Worm (Caenorhabditis elegans): Measurements from ENCODE around the gene K02E7.4.

The K02E7.4 gene

ce11 chrII:1075424-1075823 lies 3.2 kb downstream of the K02E7.4 start, which contains the start of gene K02E7.11:
Gene K02E7.11, minus strand, starts transcription at chrII:1075524.
- no peak for TF ChIP-seq aly-1 (tag; optimal IDR thresholded peaks at IDR 0.05)
- no peak for TF ChIP-seq tra-4 (tag; optimal IDR thresholded peaks at IDR 0.05)
- no peak for TF ChIP-seq hmg-4 (GFP tag; optimal IDR thresholded peaks at IDR 0.05)
- TF ChIP-seq flt-1 (GFP tag; IDR thresholded peaks at IDR 0.05), result no peak
- TF ChIP-seq scrt-1 (GFP tag; IDR thresholded peaks at IDR 0.05), result no peak
- TF ChIP-seq hmbx-1 (tag; optimal IDR thresholded peaks at IDR 0.05), result no peak
- no peak for TF ChIP-seq ets-7 (tag; optimal IDR thresholded peaks at IDR 0.05)
- no peak for TF ChIP-seq pes-1 (GFP tag; IDR thresholded peaks at IDR 0.05)
- no peak for TF ChIP-seq hnd-1 (tag; optimal IDR thresholded peaks at IDR 0.05)
- no peak for TF ChIP-seq ceh-36 (tag; optimal IDR thresholded peaks at IDR 0.05)
- TF ChIP-seq sea-1 (GFP tag; conservative IDR thresholded peaks at IDR 0.05), result no peak
- TF ChIP-seq tbx-11 (GFP tag; IDR thresholded peaks at IDR 0.05), result no peak
- no peak for TF ChIP-seq tbx-37 (GFP tag; conservative IDR thresholded peaks at IDR 0.05)
- TF ChIP-seq F13C5.2 (tag; optimal IDR thresholded peaks at IDR 0.05), result no peak

- TF ChIP-seq hmbx-1 (tag; optimal IDR thresholded peaks at IDR 0.05) (no peak), tbx-37 (GFP tag; conservative IDR thresholded peaks at IDR 0.05) (no peak), B0310.2 (tag; optimal IDR thresholded peaks at IDR 0.05) (no peak), ceh-36 (tag; optimal IDR thresholded peaks at IDR 0.05) (no peak), flt-1 (GFP tag; IDR thresholded peaks at IDR 0.05) (no peak), sea-1 (GFP tag; conservative IDR thresholded peaks at IDR 0.05) (no peak), F13C5.2 (tag; optimal IDR thresholded peaks at IDR 0.05) (no peak), hnd-1 (tag; optimal IDR thresholded peaks at IDR 0.05) (no peak), ets-7 (tag; optimal IDR thresholded peaks at IDR 0.05) (no peak), hmg-4 (GFP tag; optimal IDR thresholded peaks at IDR 0.05) (no peak), aly-1 (tag; optimal IDR thresholded peaks at IDR 0.05) (no peak), ama-1 (optimal IDR thresholded peaks at IDR 0.05) (no peak), tbx-11 (GFP tag; IDR thresholded peaks at IDR 0.05) (no peak), ceh-13 (GFP tag; optimal IDR thresholded peaks at IDR 0.05) (no peak), scrt-1 (GFP tag; IDR thresholded peaks at IDR 0.05) (no peak), pes-1 (GFP tag; IDR thresholded peaks at IDR 0.05) (no peak)
Measured at ce11 chrII:1082859-1083258, 10.7 kb downstream of the K02E7.4 start, which contains the start of gene K02E7.1. Gene K02E7.1, plus strand, starts transcription at chrII:1083159.

- no peak for TF ChIP-seq hnd-1 (tag; optimal IDR thresholded peaks at IDR 0.05)
- TF ChIP-seq hmbx-1 (tag; optimal IDR thresholded peaks at IDR 0.05), result no peak
- TF ChIP-seq ama-1 (optimal IDR thresholded peaks at IDR 0.05), result no peak
- TF ChIP-seq tbx-11 (GFP tag; IDR thresholded peaks at IDR 0.05), result no peak
- no peak for TF ChIP-seq tra-4 (tag; optimal IDR thresholded peaks at IDR 0.05)
- no peak for TF ChIP-seq B0310.2 (tag; optimal IDR thresholded peaks at IDR 0.05)
- TF ChIP-seq hmg-4 (GFP tag; optimal IDR thresholded peaks at IDR 0.05), result no peak
- no peak for TF ChIP-seq aly-1 (tag; optimal IDR thresholded peaks at IDR 0.05)
- TF ChIP-seq F13C5.2 (tag; optimal IDR thresholded peaks at IDR 0.05), result no peak
- TF ChIP-seq pes-1 (GFP tag; IDR thresholded peaks at IDR 0.05), result no peak
- TF ChIP-seq ceh-36 (tag; optimal IDR thresholded peaks at IDR 0.05), result no peak
- TF ChIP-seq sea-1 (GFP tag; conservative IDR thresholded peaks at IDR 0.05), result no peak
- TF ChIP-seq scrt-1 (GFP tag; IDR thresholded peaks at IDR 0.05), result no peak
Measured at ce11 chrII:1084899-1085298, 12.7 kb downstream of the K02E7.4 start.

ce11 chrII:1085546-1085945 lies 13.3 kb downstream of the K02E7.4 start:
- TF ChIP-seq hnd-1 (tag; optimal IDR thresholded peaks at IDR 0.05) (no peak), pes-1 (GFP tag; IDR thresholded peaks at IDR 0.05) (no peak), hmbx-1 (tag; optimal IDR thresholded peaks at IDR 0.05) (no peak), ceh-13 (GFP tag; optimal IDR thresholded peaks at IDR 0.05) (no peak), hmg-4 (GFP tag; optimal IDR thresholded peaks at IDR 0.05) (no peak), tbx-37 (GFP tag; conservative IDR thresholded peaks at IDR 0.05) (no peak), aly-1 (tag; optimal IDR thresholded peaks at IDR 0.05) (no peak), ama-1 (optimal IDR thresholded peaks at IDR 0.05) (no peak), scrt-1 (GFP tag; IDR thresholded peaks at IDR 0.05) (no peak), ets-7 (tag; optimal IDR thresholded peaks at IDR 0.05) (no peak), flt-1 (GFP tag; IDR thresholded peaks at IDR 0.05) (no peak), sea-1 (GFP tag; conservative IDR thresholded peaks at IDR 0.05) (no peak), F13C5.2 (tag; optimal IDR thresholded peaks at IDR 0.05) (no peak), ceh-36 (tag; optimal IDR thresholded peaks at IDR 0.05) (no peak), tbx-11 (GFP tag; IDR thresholded peaks at IDR 0.05) (no peak), tra-4 (tag; optimal IDR thresholded peaks at IDR 0.05) (no peak), B0310.2 (tag; optimal IDR thresholded peaks at IDR 0.05) (no peak)

- TF ChIP-seq tbx-11 (GFP tag; IDR thresholded peaks at IDR 0.05) (no peak), scrt-1 (GFP tag; IDR thresholded peaks at IDR 0.05) (no peak), ceh-13 (GFP tag; optimal IDR thresholded peaks at IDR 0.05) (no peak), hnd-1 (tag; optimal IDR thresholded peaks at IDR 0.05) (no peak), tra-4 (tag; optimal IDR thresholded peaks at IDR 0.05) (no peak), ama-1 (optimal IDR thresholded peaks at IDR 0.05) (no peak), B0310.2 (tag; optimal IDR thresholded peaks at IDR 0.05) (no peak), flt-1 (GFP tag; IDR thresholded peaks at IDR 0.05) (no peak)
Measured at ce11 chrII:1086479-1086878, 14.3 kb downstream of the K02E7.4 start.

- TF ChIP-seq flt-1 (GFP tag; IDR thresholded peaks at IDR 0.05) (no peak), scrt-1 (GFP tag; IDR thresholded peaks at IDR 0.05) (no peak), ama-1 (optimal IDR thresholded peaks at IDR 0.05) (no peak), tbx-11 (GFP tag; IDR thresholded peaks at IDR 0.05) (no peak), ets-7 (tag; optimal IDR thresholded peaks at IDR 0.05) (no peak), sea-1 (GFP tag; conservative IDR thresholded peaks at IDR 0.05) (no peak), hnd-1 (tag; optimal IDR thresholded peaks at IDR 0.05) (no peak), ceh-36 (tag; optimal IDR thresholded peaks at IDR 0.05) (no peak), pes-1 (GFP tag; IDR thresholded peaks at IDR 0.05) (no peak), hmbx-1 (tag; optimal IDR thresholded peaks at IDR 0.05) (no peak), F13C5.2 (tag; optimal IDR thresholded peaks at IDR 0.05) (no peak)
Measured at ce11 chrII:1088527-1089230, 16.5 kb downstream of the K02E7.4 start.

ce11 chrII:1090743-1091142 lies 18.5 kb downstream of the K02E7.4 start:
- TF ChIP-seq scrt-1 (GFP tag; IDR thresholded peaks at IDR 0.05), result no peak
- no peak for TF ChIP-seq tra-4 (tag; optimal IDR thresholded peaks at IDR 0.05)
- no peak for TF ChIP-seq tbx-11 (GFP tag; IDR thresholded peaks at IDR 0.05)
- TF ChIP-seq ama-1 (optimal IDR thresholded peaks at IDR 0.05), result no peak
- TF ChIP-seq ets-7 (tag; optimal IDR thresholded peaks at IDR 0.05), result no peak
- no peak for TF ChIP-seq hmg-4 (GFP tag; optimal IDR thresholded peaks at IDR 0.05)
- TF ChIP-seq aly-1 (tag; optimal IDR thresholded peaks at IDR 0.05), result no peak
